Fruit fly (Drosophila melanogaster) whole organism, embryonic: ENCODE measurements around the gene CG42538.

Source experiments
- ATbp ChIP-seq: fragments of 200-800 bp; sonication (Bioruptor generic); optimal IDR thresholded peaks from 2 replicates; lab custom pipeline; 2017; ENCODE audit warnings: missing biosample characterization, mild to moderate bottlenecking, missing genetic modification characterization, missing genetic modification reagents
- Antp ChIP-seq: fragments of 200-800 bp; sonication (Bioruptor generic); optimal IDR thresholded peaks from 3 replicates; lab custom pipeline; 2016; ENCODE audit warnings: missing biosample characterization, missing genetic modification characterization
- C15 ChIP-seq: fragments of 200-800 bp; sonication (Bioruptor generic); IDR thresholded peaks from 3 replicates; pipeline ENCODE4 v1.3.6; 2022; ENCODE audit warnings: missing biosample characterization, missing genetic modification characterization
- CG10147 ChIP-seq: fragments of 200-800 bp; sonication (Bioruptor generic); optimal IDR thresholded peaks from 2 replicates; lab custom pipeline; 2019; ENCODE audit warnings: missing biosample characterization, mild to moderate bottlenecking, missing genetic modification characterization, moderate library complexity
- CG10209 ChIP-seq: fragments of 200-800 bp; sonication (Bioruptor generic); optimal IDR thresholded peaks from 3 replicates; lab custom pipeline; 2017; ENCODE audit warnings: missing biosample characterization, mild to moderate bottlenecking, missing genetic modification characterization, missing genetic modification reagents
- CG11723 ChIP-seq: fragments of 200-800 bp; sonication (Bioruptor generic); optimal IDR thresholded peaks from 2 replicates; lab custom pipeline; 2017; ENCODE audit warnings: missing biosample characterization, mild to moderate bottlenecking, missing genetic modification characterization
- CG13123 ChIP-seq: fragments of 200-800 bp; sonication (Bioruptor generic); optimal IDR thresholded peaks from 2 replicates; lab custom pipeline; 2016; ENCODE audit warnings: missing biosample characterization, missing genetic modification characterization
- CG17186 ChIP-seq: fragments of 200-800 bp; sonication (Bioruptor generic); optimal IDR thresholded peaks from 3 replicates; lab custom pipeline; 2017; ENCODE audit warnings: missing biosample characterization, missing genetic modification reagents, missing genetic modification characterization
- CG17802 ChIP-seq: fragments of 200-800 bp; sonication (Bioruptor generic); optimal IDR thresholded peaks from 2 replicates; lab custom pipeline; 2018; ENCODE audit warnings: missing biosample characterization, mild to moderate bottlenecking, missing genetic modification characterization, moderate library complexity
- CG17912 ChIP-seq: fragments of 200-800 bp; sonication (Bioruptor generic); optimal IDR thresholded peaks from 2 replicates; lab custom pipeline; 2018; ENCODE audit warnings: missing biosample characterization, mild to moderate bottlenecking, missing genetic modification characterization
- CG33557 ChIP-seq: fragments of 200-800 bp; sonication (Bioruptor generic); optimal IDR thresholded peaks from 2 replicates; lab custom pipeline; 2019; ENCODE audit warnings: missing biosample characterization, mild to moderate bottlenecking, missing genetic modification characterization, moderate library complexity
- CG3995 ChIP-seq: fragments of 200-800 bp; sonication (Bioruptor generic); optimal IDR thresholded peaks from 3 replicates; lab custom pipeline; 2016; ENCODE audit warnings: missing biosample characterization, missing genetic modification characterization
- CG4282 ChIP-seq: fragments of 200-800 bp; sonication (Bioruptor generic); optimal IDR thresholded peaks from 2 replicates; lab custom pipeline; 2016; ENCODE audit warnings: missing biosample characterization, missing genetic modification characterization
- CG4404 ChIP-seq: fragments of 200-800 bp; sonication (Bioruptor generic); IDR thresholded peaks from 2 replicates; pipeline ENCODE4 v1.3.6; 2022; ENCODE audit warnings: missing biosample characterization, missing genetic modification characterization
- CG4424 ChIP-seq: fragments of 200-800 bp; sonication (Bioruptor generic); optimal IDR thresholded peaks from 3 replicates; lab custom pipeline; 2016; ENCODE audit warnings: missing biosample characterization, missing genetic modification characterization
- CG7987 ChIP-seq: fragments of 200-800 bp; sonication (Bioruptor generic); optimal IDR thresholded peaks from 2 replicates; lab custom pipeline; 2018; ENCODE audit warnings: missing biosample characterization, mild to moderate bottlenecking, missing genetic modification characterization, moderate library complexity
- CrebB ChIP-seq: fragments of 200-800 bp; sonication (Bioruptor generic); optimal IDR thresholded peaks from 3 replicates; lab custom pipeline; 2018; ENCODE audit warnings: missing biosample characterization, mild to moderate bottlenecking, missing genetic modification characterization
- D ChIP-seq, 2 experiments: fragments of 200-800 bp in 1 of 2; fragments of >200 bp in 1 of 2; sonication (Bioruptor generic) in 1 of 2; optimal IDR thresholded peaks; 2 replicates in 1 of 2; 3 replicates in 1 of 2; lab custom pipeline; 2017; ENCODE audit warnings: mild to moderate bottlenecking in 1 of 2, missing biosample characterization in 1 of 2, missing genetic modification characterization in 1 of 2, missing genetic modification reagents in 1 of 2
- E2f1 ChIP-seq: fragments of 200-800 bp; sonication (Bioruptor generic); IDR thresholded peaks from 2 replicates; pipeline ENCODE4 v1.3.6; 2022; ENCODE audit warnings: missing biosample characterization, missing genetic modification characterization
- Hand ChIP-seq: fragments of 200-800 bp; sonication (Bioruptor generic); optimal IDR thresholded peaks from 2 replicates; lab custom pipeline; 2017; ENCODE audit warnings: mild to moderate bottlenecking, missing biosample characterization, missing genetic modification reagents, missing genetic modification characterization
- HmgZ ChIP-seq: fragments of 200-800 bp; sonication (Bioruptor generic); optimal IDR thresholded peaks from 2 replicates; lab custom pipeline; 2018; ENCODE audit warnings: missing biosample characterization, mild to moderate bottlenecking, missing genetic modification characterization
- Jarid2 ChIP-seq: fragments of 200-800 bp; sonication (Bioruptor generic); optimal IDR thresholded peaks from 3 replicates; lab custom pipeline; 2017; ENCODE audit warnings: mild to moderate bottlenecking, missing biosample characterization, missing genetic modification reagents, missing genetic modification characterization
- Six4 ChIP-seq: fragments of 200-800 bp; sonication (Bioruptor generic); optimal IDR thresholded peaks from 2 replicates; lab custom pipeline; 2016; ENCODE audit warnings: missing biosample characterization, missing genetic modification characterization
- Ssrp ChIP-seq: fragments of 200-800 bp; sonication (Bioruptor generic); optimal IDR thresholded peaks from 2 replicates; lab custom pipeline; 2018; ENCODE audit warnings: missing biosample characterization, mild to moderate bottlenecking, missing genetic modification characterization, moderate library complexity
- Tbp ChIP-seq: fragments of >200 bp; optimal IDR thresholded peaks from 2 replicates; lab custom pipeline; 2018; ENCODE audit warnings: missing biosample characterization, missing genetic modification characterization
- Xbp1 ChIP-seq: fragments of 200-800 bp; sonication (Bioruptor generic); optimal IDR thresholded peaks from 3 replicates; lab custom pipeline; 2016; ENCODE audit warnings: missing biosample characterization, mild to moderate bottlenecking, missing genetic modification characterization
- amos ChIP-seq: fragments of 200-800 bp; sonication (Bioruptor generic); IDR thresholded peaks from 2 replicates; pipeline ENCODE4 v1.3.6; 2022; ENCODE audit warnings: missing biosample characterization, missing genetic modification characterization; ENCODE audit not compliant: partially characterized antibody
- ara ChIP-seq: fragments of 200-800 bp; sonication (Bioruptor generic); IDR thresholded peaks from 2 replicates; pipeline ENCODE4 v1.3.6; 2022; ENCODE audit warnings: missing biosample characterization, missing genetic modification characterization
- chif ChIP-seq, 2 experiments: fragments of 200-800 bp; sonication (Bioruptor generic); optimal IDR thresholded peaks; 3 replicates each; lab custom pipeline; 2016; ENCODE audit warnings: missing biosample characterization in 2 of 2, missing genetic modification characterization in 2 of 2
- corto ChIP-seq: fragments of 200-800 bp; sonication (Bioruptor generic); optimal IDR thresholded peaks from 2 replicates; lab custom pipeline; 2016; ENCODE audit warnings: missing biosample characterization, mild to moderate bottlenecking, missing genetic modification characterization, moderate library complexity
- crc ChIP-seq: fragments of 200-800 bp; sonication (Bioruptor generic); optimal IDR thresholded peaks from 2 replicates; lab custom pipeline; 2016; ENCODE audit warnings: missing biosample characterization, missing genetic modification characterization
- crol ChIP-seq: fragments of 200-800 bp; sonication (Bioruptor generic); IDR thresholded peaks from 2 replicates; pipeline ENCODE4 v1.3.6; 2022; ENCODE audit warnings: missing biosample characterization, missing genetic modification characterization
- gsb-n ChIP-seq: fragments of 200-800 bp; sonication (Bioruptor generic); optimal IDR thresholded peaks from 3 replicates; lab custom pipeline; 2018; ENCODE audit warnings: missing biosample characterization, mild to moderate bottlenecking, missing genetic modification characterization
- hbn ChIP-seq: fragments of 200-800 bp; sonication (Bioruptor generic); IDR thresholded peaks from 2 replicates; pipeline ENCODE4 v1.3.6; 2022; ENCODE audit warnings: missing biosample characterization, missing genetic modification characterization; ENCODE audit not compliant: partially characterized antibody
- hth ChIP-seq: fragments of >200 bp; optimal IDR thresholded peaks from 2 replicates; lab custom pipeline; 2017; ENCODE audit warnings: inconsistent platforms
- lola ChIP-seq, 3 experiments: fragments of >200 bp in 2 of 3; fragments of 200-800 bp in 1 of 3; sonication (Bioruptor generic) in 1 of 3; optimal IDR thresholded peaks; 2 replicates each; lab custom pipeline; 2017 to 2019; ENCODE audit warnings: missing biosample characterization in 3 of 3, missing genetic modification characterization in 3 of 3, mild to moderate bottlenecking in 1 of 3, moderate library complexity in 1 of 3
- lov ChIP-seq, 2 experiments: fragments of 200-800 bp in 1 of 2; fragments of >200 bp in 1 of 2; sonication (Bioruptor generic) in 1 of 2; IDR thresholded peaks in 1 of 2; optimal IDR thresholded peaks in 1 of 2; 2 replicates in 1 of 2; 3 replicates in 1 of 2; pipeline versions ENCODE4 v1.3.6 to Lab custom; 2017 to 2022; ENCODE audit warnings: missing biosample characterization in 1 of 2, missing genetic modification characterization in 1 of 2
- oc ChIP-seq: fragments of 200-800 bp; sonication (Bioruptor generic); optimal IDR thresholded peaks from 2 replicates; lab custom pipeline; 2018; ENCODE audit warnings: missing biosample characterization, mild to moderate bottlenecking, missing genetic modification characterization, moderate library complexity
- otp ChIP-seq: fragments of 200-800 bp; sonication (Bioruptor generic); IDR thresholded peaks from 3 replicates; pipeline ENCODE4, ENCODE4 v1.3.6; 2022; ENCODE audit warnings: missing biosample characterization, missing genetic modification characterization
- phol ChIP-seq: fragments of 200-800 bp; sonication (Bioruptor generic); optimal IDR thresholded peaks from 3 replicates; lab custom pipeline; 2018; ENCODE audit warnings: missing biosample characterization, mild to moderate bottlenecking, missing genetic modification characterization, moderate library complexity
- repo ChIP-seq: fragments of 200-800 bp; sonication (Bioruptor generic); optimal IDR thresholded peaks from 2 replicates; lab custom pipeline; 2016; ENCODE audit warnings: missing biosample characterization, missing genetic modification characterization
- sc ChIP-seq, 3 experiments: fragments of >200 bp in 2 of 3; fragments of 200-800 bp in 1 of 3; sonication (Bioruptor generic) in 1 of 3; optimal IDR thresholded peaks; 2 replicates in 2 of 3; 3 replicates in 1 of 3; lab custom pipeline; 2017; ENCODE audit warnings: mild to moderate bottlenecking in 1 of 3, missing biosample characterization in 1 of 3, missing genetic modification characterization in 1 of 3, missing genetic modification reagents in 1 of 3
- so ChIP-seq: fragments of 200-800 bp; sonication (Bioruptor generic); IDR thresholded peaks from 3 replicates; pipeline ENCODE4 v1.3.6; 2022; ENCODE audit warnings: missing biosample characterization, missing genetic modification characterization
- sob ChIP-seq: fragments of 200-800 bp; sonication (Bioruptor generic); IDR thresholded peaks from 2 replicates; pipeline ENCODE4 v1.3.6; 2022; ENCODE audit warnings: missing biosample characterization, missing genetic modification characterization
- sr ChIP-seq: fragments of 200-800 bp; sonication (Bioruptor generic); IDR thresholded peaks from 3 replicates; pipeline ENCODE4 v1.3.6; 2022; ENCODE audit warnings: missing biosample characterization, missing genetic modification characterization
- tll ChIP-seq, 2 experiments: fragments of 200-800 bp in 1 of 2; fragments of >200 bp in 1 of 2; sonication (Bioruptor generic) in 1 of 2; optimal IDR thresholded peaks; 2 replicates each; lab custom pipeline; 2017 to 2019; ENCODE audit warnings: missing biosample characterization in 2 of 2, missing genetic modification characterization in 2 of 2, mild to moderate bottlenecking in 1 of 2, moderate library complexity in 1 of 2
- tna ChIP-seq: fragments of 200-800 bp; sonication (Bioruptor generic); IDR thresholded peaks from 2 replicates; pipeline ENCODE4 v1.3.6; 2022; ENCODE audit warnings: missing biosample characterization, missing genetic modification characterization; ENCODE audit not compliant: partially characterized antibody
- usp ChIP-seq: fragments of >200 bp; optimal IDR thresholded peaks from 2 replicates; lab custom pipeline; 2017; ENCODE audit warnings: missing biosample characterization, missing genetic modification characterization

Gene CG42538

dm6 chr3L:16027163-16027633, 7.1 kb upstream of the CG42538 start (continued):
- TF ChIP-seq so (GFP tag; lab: Robert Waterston, UW) (peak; percentile 70; the same call in 2 of the 3 replicates), E2f1 (peak; percentile 36; the same call in 1 of the 2 replicates), phol (tag; lab: Kevin White, UChicago) (no peak), sc (optimal IDR thresholded peaks at IDR 0.05; lab: Kevin White, UChicago) (no peak), sc (GFP tag; optimal IDR thresholded peaks at IDR 0.05; lab: Kevin White, UChicago) (no peak), lola (GFP tag; optimal IDR thresholded peaks at IDR 0.05; lab: Kevin White, UChicago) (peak in 1 of 3 experiments; percentile 7), CG17802 (tag; lab: Kevin White, UChicago) (no peak), otp (GFP tag; lab: Robert Waterston, UW) (0 out of 3 replicates have a peak, but pooled peaks have one; percentile 11), C15 (GFP tag; lab: Robert Waterston, UW) (no peak), CG11723 (peak; percentile 27), amos (no peak), D (optimal IDR thresholded peaks at IDR 0.05; lab: Kevin White, UChicago) (no peak), D (GFP tag; optimal IDR thresholded peaks at IDR 0.05; lab: Kevin White, UChicago) (peak; percentile 25), ara (GFP tag; lab: Robert Waterston, UW) (peak; percentile 44; the same call in 1 of the 2 replicates), lov (optimal IDR thresholded peaks at IDR 0.05; lab: Kevin White, UChicago) (no peak), lov (GFP tag; IDR thresholded peaks at IDR 0.05; lab: Robert Waterston, UW) (no peak), CrebB (no peak), usp (GFP tag; lab: Kevin White, UChicago) (no peak), CG10147 (no peak), crc (GFP tag; lab: Kevin White, UChicago) (no peak), ATbp (peak; percentile 69), CG33557 (GFP tag; lab: Kevin White, UChicago) (peak; percentile 53), Jarid2 (GFP tag; lab: Kevin White, UChicago) (peak; percentile 46), tll (GFP tag; optimal IDR thresholded peaks at IDR 0.05; lab: Kevin White, UChicago) (peak in 1 of 2 experiments; percentile 40), hth (lab: Kevin White, UChicago) (no peak), Ssrp (no peak), Tbp (GFP tag; lab: Kevin White, UChicago) (no peak), Antp (peak; percentile 17), chif (GFP tag; optimal IDR thresholded peaks at IDR 0.05; lab: Kevin White, UChicago) (peak in 1 of 2 experiments; percentile 34), Hand (GFP tag; lab: Kevin White, UChicago) (no peak), gsb-n (tag; lab: Kevin White, UChicago) (no peak), Xbp1 (GFP tag; lab: Kevin White, UChicago) (no peak), CG7987 (GFP tag; lab: Kevin White, UChicago) (peak; percentile 71), crol (GFP tag; lab: Robert Waterston, UW) (peak; percentile 74), HmgZ (tag; lab: Kevin White, UChicago) (no peak), sr (GFP tag; lab: Robert Waterston, UW) (0 out of 3 replicates have a peak, but pooled peaks have one; percentile 31), CG4282 (GFP tag; lab: Kevin White, UChicago) (no peak), CG17186 (GFP tag; lab: Kevin White, UChicago) (no peak), CG4424 (GFP tag; lab: Kevin White, UChicago) (peak; percentile 37), hbn (GFP tag; lab: Robert Waterston, UW) (no peak), CG4404 (GFP tag; lab: Robert Waterston, UW) (no peak), CG17912 (GFP tag; lab: Kevin White, UChicago) (no peak), corto (no peak), Six4 (no peak), sob (GFP tag; lab: Robert Waterston, UW) (peak; percentile 61), CG3995 (GFP tag; lab: Kevin White, UChicago) (no peak), tna (GFP tag; lab: Robert Waterston, UW) (no peak), CG10209 (peak; percentile 63), CG13123 (no peak), oc (tag; lab: Kevin White, UChicago) (peak; percentile 38), repo (GFP tag; lab: Kevin White, UChicago) (no peak)
